Worm (Caenorhabditis elegans): Measurements from ENCODE around the gene sdz-28.

Gene sdz-28

DNA sequence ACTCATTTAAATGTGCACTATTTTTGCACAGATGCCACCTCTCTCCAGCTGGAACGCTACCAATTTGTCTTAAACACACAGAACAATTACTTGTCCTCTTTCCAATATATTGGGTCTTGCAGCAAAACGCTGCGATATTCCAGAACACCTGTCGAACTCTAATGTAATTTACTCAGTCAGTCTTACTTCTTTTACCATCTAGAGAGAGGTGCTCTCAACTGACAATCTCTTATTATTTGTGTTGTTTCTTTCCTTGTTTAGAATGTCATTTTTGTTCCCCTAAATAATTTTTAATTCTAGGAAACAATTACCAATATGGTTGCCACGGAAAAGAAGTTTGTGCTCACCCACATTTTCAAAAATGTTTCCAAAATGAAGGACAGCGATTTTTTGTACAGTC, at the start of gene sdz-28:
Gene sdz-28 (plus strand): TSS at position 301 of the 400 bp plus-strand sequence.
- TF ChIP-seq him-1 (tag; optimal IDR thresholded peaks at IDR 0.05) (no peak), W03F9.2 (tag; optimal IDR thresholded peaks at IDR 0.05) (no peak), dao-5 (tag; optimal IDR thresholded peaks at IDR 0.05) (no peak)

DNA sequence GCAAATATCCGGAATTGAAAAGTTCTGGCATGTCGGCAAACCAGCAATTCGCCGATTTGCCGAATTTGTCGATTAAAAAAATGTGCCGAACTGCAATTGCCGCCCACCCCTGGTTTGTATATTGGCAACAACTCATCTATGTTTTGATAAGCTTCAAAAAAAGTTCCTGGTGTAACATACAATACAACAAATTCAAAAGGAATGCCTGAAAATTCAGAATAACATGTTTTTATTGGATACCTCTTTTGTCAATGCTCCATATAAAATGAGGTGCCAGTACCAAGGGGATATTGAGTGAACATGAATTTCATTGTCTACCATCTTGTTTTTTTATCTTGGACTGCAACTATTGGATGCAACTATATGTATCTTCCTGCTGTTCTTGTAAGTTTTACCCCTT, 49.6 kb upstream of the sdz-28 start, which contains the start of gene T16A1.4:
Gene T16A1.4 (plus strand): TSS at position 301 of the 400 bp plus-strand sequence.
- TF ChIP-seq W03F9.2 (tag; optimal IDR thresholded peaks at IDR 0.05) (no peak), him-1 (tag; optimal IDR thresholded peaks at IDR 0.05) (no peak), dao-5 (tag; optimal IDR thresholded peaks at IDR 0.05) (no peak)

DNA sequence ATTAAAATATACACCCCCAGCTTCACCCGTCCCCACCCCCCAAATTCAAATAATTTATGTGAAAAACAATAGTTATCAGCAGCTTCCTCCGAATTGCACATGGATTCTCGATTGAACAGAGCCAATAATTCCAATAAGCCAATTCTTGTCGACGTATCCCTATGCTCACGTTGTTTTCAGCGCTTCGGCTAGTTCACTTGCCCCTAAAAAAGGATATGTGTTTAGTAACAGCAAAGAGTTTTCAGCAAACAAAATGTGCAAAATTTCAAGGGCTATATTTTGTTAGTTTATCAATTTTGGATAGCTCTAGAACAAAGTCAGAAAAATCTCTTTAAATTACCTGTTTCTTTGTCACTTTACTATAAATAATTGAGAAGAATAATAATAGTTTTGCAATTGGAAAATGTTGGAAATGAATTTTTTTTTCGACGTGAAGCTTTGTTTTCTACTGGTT, 47.1 kb upstream of the sdz-28 start, which contains the start of the genes T16A1.5 and fbxc-49:
Gene T16A1.5 (minus strand): TSS at position 101 of the 454 bp plus-strand sequence.
Gene fbxc-49 (plus strand): TSS at position 404 of the 454 bp plus-strand sequence.
- no peak for TF ChIP-seq dao-5 (tag; optimal IDR thresholded peaks at IDR 0.05)
- TF ChIP-seq W03F9.2 (tag; optimal IDR thresholded peaks at IDR 0.05), result no peak
- no peak for TF ChIP-seq him-1 (tag; optimal IDR thresholded peaks at IDR 0.05)

DNA sequence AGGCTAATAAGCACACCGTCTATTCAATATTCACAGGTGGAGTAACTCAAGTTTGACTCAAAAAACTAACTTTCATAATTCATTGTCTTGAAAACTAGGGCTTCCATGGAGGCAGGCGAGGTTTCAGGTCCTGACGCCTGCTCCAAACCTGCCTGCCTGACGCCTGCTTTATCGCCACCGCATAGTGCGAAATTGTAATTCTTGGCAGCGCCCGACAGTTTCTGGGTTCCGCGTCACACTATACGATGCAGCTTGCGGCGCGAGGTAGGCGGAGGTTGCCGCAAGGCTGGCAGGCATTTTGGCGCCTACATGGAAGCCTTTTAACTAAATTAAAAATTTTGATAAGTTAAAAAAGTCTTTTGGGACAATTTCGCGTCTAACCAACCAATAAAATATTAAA, 43.7 kb upstream of the sdz-28 start:
- no peak for TF ChIP-seq him-1 (tag; optimal IDR thresholded peaks at IDR 0.05)

DNA sequence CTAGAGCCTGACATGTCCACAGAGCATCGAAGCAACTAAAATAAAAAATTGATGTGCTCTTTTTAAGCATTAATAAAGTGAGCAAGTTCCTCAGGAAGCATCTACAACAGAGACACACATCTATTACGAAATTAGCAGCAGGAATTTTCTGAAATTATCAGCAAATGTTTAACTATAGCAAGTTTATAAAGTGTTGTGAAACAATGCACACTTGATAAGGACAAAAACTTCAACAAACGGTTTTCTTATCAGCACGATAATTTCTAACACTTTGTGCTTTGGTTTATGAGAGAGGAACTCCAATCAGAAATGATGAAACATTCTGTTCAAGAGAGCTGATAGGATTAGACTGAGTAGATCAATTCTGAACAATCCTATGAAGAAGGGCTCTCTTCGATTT, 40.3 kb upstream of the sdz-28 start, which contains the start of gene trpl-5:
Gene trpl-5 (minus strand): TSS at position 32 of the 400 bp plus-strand sequence.
- TF ChIP-seq W03F9.2 (tag; optimal IDR thresholded peaks at IDR 0.05) (no peak), dao-5 (tag; optimal IDR thresholded peaks at IDR 0.05) (no peak), him-1 (tag; optimal IDR thresholded peaks at IDR 0.05) (no peak)

DNA sequence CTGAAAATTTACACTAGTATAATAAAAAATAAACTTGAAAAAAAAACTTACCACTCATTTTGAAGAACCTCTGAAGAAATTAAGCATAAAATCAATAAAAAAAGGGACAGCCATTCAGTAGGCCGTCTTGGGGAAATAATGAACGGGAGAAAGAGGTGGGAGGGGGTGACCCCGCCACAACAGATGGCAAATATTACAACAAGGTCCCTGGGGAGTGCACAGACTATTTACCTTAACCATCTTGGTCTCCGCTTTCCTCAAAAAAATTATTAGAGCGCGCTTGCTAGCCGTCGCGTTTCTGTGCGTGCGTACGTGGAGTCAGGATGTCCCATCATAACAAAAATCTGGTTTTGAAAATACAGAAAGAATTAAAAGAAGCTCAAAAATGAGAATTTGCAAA, 38.9 kb upstream of the sdz-28 start, which contains the start of gene T16A1.10:
Gene T16A1.10 (minus strand): TSS at position 123 of the 400 bp plus-strand sequence.
- TF ChIP-seq him-1 (tag; optimal IDR thresholded peaks at IDR 0.05) (no peak), W03F9.2 (tag; optimal IDR thresholded peaks at IDR 0.05) (no peak), dao-5 (tag; optimal IDR thresholded peaks at IDR 0.05) (no peak)

DNA sequence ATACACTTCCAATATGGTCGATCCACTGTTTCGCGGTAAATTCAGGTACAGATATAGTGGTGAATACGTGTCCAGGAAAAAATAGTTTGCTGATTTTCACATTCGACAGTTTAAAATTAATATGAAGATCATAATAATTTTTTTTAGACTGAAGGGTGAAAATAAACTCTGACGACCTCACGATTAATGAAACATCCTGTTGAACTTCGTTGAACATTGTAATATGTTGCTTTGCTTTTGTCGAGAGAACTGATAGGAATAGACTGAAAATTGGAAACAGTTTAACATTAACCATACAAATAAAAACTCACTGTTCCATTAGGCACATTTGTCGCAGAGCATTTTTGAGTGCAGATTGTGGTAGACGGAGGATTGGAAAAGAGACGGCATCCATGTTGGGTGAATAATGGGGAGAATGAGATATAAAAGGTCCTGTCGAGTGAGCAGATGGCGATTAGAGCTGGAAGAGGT, 37.4 kb upstream of the sdz-28 start, which contains the start of gene fbxb-37:
Gene fbxb-37 (minus strand): TSS at position 421 of the 471 bp plus-strand sequence.
- no peak for TF ChIP-seq dao-5 (tag; optimal IDR thresholded peaks at IDR 0.05)
- no peak for TF ChIP-seq W03F9.2 (tag; optimal IDR thresholded peaks at IDR 0.05)
- TF ChIP-seq him-1 (tag; optimal IDR thresholded peaks at IDR 0.05), result no peak

DNA sequence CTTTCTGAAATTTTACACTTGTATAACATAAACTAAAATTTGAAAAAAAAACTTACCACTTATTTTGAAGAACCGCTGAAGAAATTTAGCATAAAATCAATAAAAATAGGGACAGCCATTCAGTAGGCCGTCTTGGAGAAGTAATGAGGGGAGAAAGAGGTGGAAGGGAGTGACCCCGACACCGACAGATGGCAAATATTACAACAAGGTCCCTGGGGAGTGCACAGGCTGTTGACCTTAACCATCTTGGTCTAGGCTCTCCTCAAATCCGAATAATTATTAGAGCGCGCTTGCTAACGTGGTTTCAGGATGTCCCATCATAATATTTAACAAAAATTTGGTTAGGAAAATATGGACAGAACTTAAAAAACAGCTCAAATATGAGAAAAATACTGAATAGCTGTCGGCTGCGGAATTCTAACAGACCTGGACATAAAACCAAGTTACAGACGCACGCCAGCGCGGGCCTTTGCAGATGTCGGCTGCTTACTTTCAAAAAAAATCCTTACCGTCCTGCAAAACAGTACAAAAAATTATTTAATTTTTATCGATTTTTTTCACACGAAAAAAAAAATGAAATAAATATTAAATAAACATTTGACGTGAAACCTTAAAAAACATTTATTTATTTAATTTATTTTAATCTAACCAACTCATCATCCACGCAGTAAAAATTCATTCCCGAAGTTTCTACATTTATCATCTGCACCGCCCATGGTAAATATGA, 35.8 kb upstream of the sdz-28 start, which contains the start of gene T16A1.2:
Gene T16A1.2 (plus strand): TSS at position 677 of the 727 bp plus-strand sequence.
- TF ChIP-seq dao-5 (tag; optimal IDR thresholded peaks at IDR 0.05), result no peak
- TF ChIP-seq W03F9.2 (tag; optimal IDR thresholded peaks at IDR 0.05), result no peak
- TF ChIP-seq him-1 (tag; optimal IDR thresholded peaks at IDR 0.05), result no peak

DNA sequence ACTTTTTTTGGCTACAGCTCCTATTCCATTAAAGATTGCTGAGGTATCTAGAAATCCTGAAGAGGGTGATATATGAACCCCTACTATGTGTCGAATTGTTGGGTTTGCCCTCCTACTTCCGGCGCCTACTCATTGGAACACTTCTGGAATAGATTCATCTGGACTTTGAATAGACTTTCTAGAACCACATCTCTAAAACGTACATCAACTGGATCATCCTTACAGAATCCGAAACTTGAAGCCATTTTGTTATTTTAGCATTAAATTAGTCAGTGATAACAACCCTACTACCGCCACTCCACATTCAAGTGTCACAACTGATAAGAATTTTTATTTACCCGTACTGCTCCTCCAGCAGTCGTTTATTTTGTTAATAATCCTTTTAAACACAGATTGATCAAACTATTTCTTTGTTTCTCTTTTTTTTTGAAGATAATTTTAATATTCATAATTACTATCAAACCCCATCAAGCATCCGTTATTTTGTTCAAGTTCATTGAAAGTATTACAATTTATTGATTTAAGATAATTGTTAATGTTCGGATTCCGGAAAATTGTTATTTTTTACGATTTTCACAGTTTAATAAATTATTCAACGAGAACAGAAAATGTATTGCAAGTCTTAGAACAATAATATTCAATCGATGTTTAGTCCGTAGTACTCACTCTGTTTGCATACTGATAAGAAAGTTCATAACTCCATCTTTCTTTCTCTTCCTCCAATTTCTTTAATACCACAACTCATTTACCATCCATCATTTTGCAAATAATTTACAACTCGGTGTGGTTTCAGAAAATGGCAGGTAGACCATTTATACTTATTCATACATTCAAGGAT, 31.5 kb upstream of the sdz-28 start, which contains the start of gene math-42:
Gene math-42 (plus strand): TSS at position 788 of the 838 bp plus-strand sequence.
- TF ChIP-seq him-1 (tag; optimal IDR thresholded peaks at IDR 0.05) (no peak), dao-5 (tag; optimal IDR thresholded peaks at IDR 0.05) (no peak), W03F9.2 (tag; optimal IDR thresholded peaks at IDR 0.05) (no peak)

DNA sequence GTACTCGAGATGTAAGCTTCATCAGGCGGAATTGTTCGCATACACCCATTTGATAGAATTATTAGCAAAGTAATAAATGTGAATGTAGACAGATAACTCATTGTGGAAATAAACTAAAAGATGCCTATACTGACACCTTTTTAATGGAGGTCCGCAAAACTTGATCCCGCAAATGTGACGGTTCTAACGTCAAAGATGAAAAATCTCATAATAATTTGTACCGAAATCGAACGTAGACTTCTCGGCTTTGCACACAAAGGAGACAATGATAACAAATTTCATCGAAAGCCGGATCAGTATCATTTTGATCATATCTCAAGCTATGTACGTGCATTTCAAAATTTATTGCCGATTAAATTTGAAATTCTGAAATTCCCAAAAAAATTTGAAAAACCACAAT, 22.6 kb upstream of the sdz-28 start, which contains the start of gene R52.4:
Gene R52.4 (minus strand): TSS at position 101 of the 400 bp plus-strand sequence.
- TF ChIP-seq him-1 (tag; optimal IDR thresholded peaks at IDR 0.05) (no peak), W03F9.2 (tag; optimal IDR thresholded peaks at IDR 0.05) (no peak), dao-5 (tag; optimal IDR thresholded peaks at IDR 0.05) (no peak)

DNA sequence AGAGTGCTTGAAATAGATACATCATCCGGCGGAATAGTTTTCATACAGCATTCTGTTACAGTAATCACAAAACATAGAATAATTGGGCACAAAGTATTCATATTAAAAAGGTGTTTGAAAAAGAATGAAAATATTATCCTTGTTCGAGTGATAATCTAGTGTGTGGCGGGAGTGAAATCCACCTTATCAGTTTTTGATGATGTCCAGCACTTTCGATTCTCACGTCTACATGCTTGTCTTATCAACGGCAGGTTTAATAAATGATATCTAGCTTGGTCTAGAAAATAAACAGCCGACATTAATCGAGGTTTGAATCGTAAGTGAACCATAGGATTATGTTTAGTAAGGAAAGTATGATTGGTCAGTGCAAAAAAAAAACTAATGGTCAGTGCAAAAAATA, 20.9 kb upstream of the sdz-28 start, which contains the start of gene R52.5:
Gene R52.5 (minus strand): TSS at position 101 of the 400 bp plus-strand sequence.
- TF ChIP-seq dao-5 (tag; optimal IDR thresholded peaks at IDR 0.05), result no peak
- TF ChIP-seq him-1 (tag; optimal IDR thresholded peaks at IDR 0.05), result no peak
- no peak for TF ChIP-seq W03F9.2 (tag; optimal IDR thresholded peaks at IDR 0.05)

DNA sequence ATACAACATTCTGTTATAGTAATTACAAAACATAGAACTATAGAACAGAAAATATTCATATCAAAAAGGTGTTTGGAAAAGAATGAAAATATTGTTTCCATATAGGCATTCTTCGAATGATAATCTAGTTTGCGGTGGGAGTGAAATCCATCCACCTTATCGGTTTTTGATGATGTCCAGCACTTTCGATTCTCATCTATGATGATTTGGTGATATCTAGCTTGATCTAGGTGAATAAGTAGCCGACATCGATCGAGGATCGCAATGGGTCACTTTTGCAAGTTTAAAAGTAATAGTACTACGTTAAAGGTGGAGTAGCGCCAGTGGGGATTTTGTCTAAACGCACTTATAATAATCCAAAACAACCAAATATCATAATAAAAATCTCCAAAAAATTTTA, 17.9 kb upstream of the sdz-28 start, which contains the start of gene R52.6:
Gene R52.6 (minus strand): TSS at position 101 of the 400 bp plus-strand sequence.
- TF ChIP-seq him-1 (tag; optimal IDR thresholded peaks at IDR 0.05), result no peak
- TF ChIP-seq dao-5 (tag; optimal IDR thresholded peaks at IDR 0.05), result no peak

DNA sequence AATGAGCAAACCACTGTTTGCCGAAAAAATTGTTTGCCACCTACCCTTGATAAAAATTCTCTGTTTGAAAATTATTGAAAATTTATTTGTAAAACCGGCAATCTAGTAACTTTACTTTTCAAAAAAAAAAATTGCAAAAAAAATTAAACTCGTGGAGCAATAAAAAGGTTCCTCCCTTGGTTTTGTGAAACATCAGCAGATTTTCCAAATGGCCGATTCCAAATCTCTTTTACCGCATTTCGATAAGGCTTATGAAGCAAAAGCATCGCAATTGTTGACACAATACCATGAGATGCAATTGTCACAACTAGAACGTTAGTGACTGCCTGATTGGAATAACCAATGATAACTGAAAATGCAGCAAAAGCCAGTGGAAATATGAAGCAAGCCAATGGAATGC, 16.4 kb upstream of the sdz-28 start:
- TF ChIP-seq W03F9.2 (tag; optimal IDR thresholded peaks at IDR 0.05) (no peak), him-1 (tag; optimal IDR thresholded peaks at IDR 0.05) (no peak), dao-5 (tag; optimal IDR thresholded peaks at IDR 0.05) (no peak)
